Worm (Caenorhabditis elegans): Measurements from ENCODE around the gene mboa-2.

The mboa-2 gene

ce11 chrV:11082964-11083363 is 39.3 kb downstream of the mboa-2 start:
- TF ChIP-seq tbx-11 (GFP tag; IDR thresholded peaks at IDR 0.05) (no peak), F13C5.2 (tag; optimal IDR thresholded peaks at IDR 0.05) (no peak), hmg-4 (GFP tag; optimal IDR thresholded peaks at IDR 0.05) (no peak), tbx-37 (GFP tag; conservative IDR thresholded peaks at IDR 0.05) (no peak), sea-1 (GFP tag; conservative IDR thresholded peaks at IDR 0.05) (no peak), hnd-1 (tag; optimal IDR thresholded peaks at IDR 0.05) (no peak), ceh-36 (tag; optimal IDR thresholded peaks at IDR 0.05) (no peak), B0310.2 (tag; optimal IDR thresholded peaks at IDR 0.05) (no peak), ama-1 (optimal IDR thresholded peaks at IDR 0.05) (no peak), hmbx-1 (tag; optimal IDR thresholded peaks at IDR 0.05) (no peak), ets-7 (tag; optimal IDR thresholded peaks at IDR 0.05) (no peak), tra-4 (tag; optimal IDR thresholded peaks at IDR 0.05) (no peak), scrt-1 (GFP tag; IDR thresholded peaks at IDR 0.05) (no peak)

- TF ChIP-seq aly-1 (tag; optimal IDR thresholded peaks at IDR 0.05) (no peak), ceh-13 (GFP tag; optimal IDR thresholded peaks at IDR 0.05) (no peak), hmbx-1 (tag; optimal IDR thresholded peaks at IDR 0.05) (no peak), flt-1 (GFP tag; IDR thresholded peaks at IDR 0.05) (no peak), ets-7 (tag; optimal IDR thresholded peaks at IDR 0.05) (no peak), scrt-1 (GFP tag; IDR thresholded peaks at IDR 0.05) (no peak)
Observed at ce11 chrV:11082475-11082874, 39.8 kb downstream of the mboa-2 start.

ce11 chrV:11080345-11081102 is 41.8 kb downstream of the mboa-2 start, which contains the start of gene act-1:
Gene act-1 (plus strand): TSS chrV:11081052.
- TF ChIP-seq flt-1 (GFP tag; IDR thresholded peaks at IDR 0.05), result 0 out of 2 replicates have a peak, but pooled peaks have one; percentile 37
- TF ChIP-seq ama-1 (optimal IDR thresholded peaks at IDR 0.05), result no peak
- TF ChIP-seq scrt-1 (GFP tag; IDR thresholded peaks at IDR 0.05), result no peak
- peak; percentile 73 for TF ChIP-seq hmg-4 (GFP tag; optimal IDR thresholded peaks at IDR 0.05)
- TF ChIP-seq ets-7 (tag; optimal IDR thresholded peaks at IDR 0.05), result no peak
- TF ChIP-seq pes-1 (GFP tag; IDR thresholded peaks at IDR 0.05), result peak; percentile 10; the same call in 1 of the 2 replicates
- TF ChIP-seq sea-1 (GFP tag; conservative IDR thresholded peaks at IDR 0.05), result no peak
- TF ChIP-seq hnd-1 (tag; optimal IDR thresholded peaks at IDR 0.05), result no peak
- no peak for TF ChIP-seq tbx-37 (GFP tag; conservative IDR thresholded peaks at IDR 0.05)
- TF ChIP-seq F13C5.2 (tag; optimal IDR thresholded peaks at IDR 0.05), result peak; percentile 26
- TF ChIP-seq ceh-36 (tag; optimal IDR thresholded peaks at IDR 0.05), result no peak

ce11 chrV:11078874-11079273 is 43.4 kb downstream of the mboa-2 start:
- TF ChIP-seq aly-1 (tag; optimal IDR thresholded peaks at IDR 0.05) (no peak), pes-1 (GFP tag; IDR thresholded peaks at IDR 0.05) (no peak), ets-7 (tag; optimal IDR thresholded peaks at IDR 0.05) (no peak), flt-1 (GFP tag; IDR thresholded peaks at IDR 0.05) (no peak), tbx-11 (GFP tag; IDR thresholded peaks at IDR 0.05) (no peak), hnd-1 (tag; optimal IDR thresholded peaks at IDR 0.05) (no peak), B0310.2 (tag; optimal IDR thresholded peaks at IDR 0.05) (no peak), sea-1 (GFP tag; conservative IDR thresholded peaks at IDR 0.05) (no peak), scrt-1 (GFP tag; IDR thresholded peaks at IDR 0.05) (no peak), hmbx-1 (tag; optimal IDR thresholded peaks at IDR 0.05) (no peak), ceh-13 (GFP tag; optimal IDR thresholded peaks at IDR 0.05) (no peak), tra-4 (tag; optimal IDR thresholded peaks at IDR 0.05) (no peak), F13C5.2 (tag; optimal IDR thresholded peaks at IDR 0.05) (no peak), tbx-37 (GFP tag; conservative IDR thresholded peaks at IDR 0.05) (no peak), ceh-36 (tag; optimal IDR thresholded peaks at IDR 0.05) (no peak)

ce11 chrV:11078104-11078724 is 44.1 kb downstream of the mboa-2 start, which contains the start of gene act-2:
Gene act-2 (minus strand): TSS chrV:11078154.
- TF ChIP-seq tra-4 (tag; optimal IDR thresholded peaks at IDR 0.05) (no peak), B0310.2 (tag; optimal IDR thresholded peaks at IDR 0.05) (peak; percentile 38)

ce11 chrV:11076403-11076802 is 45.9 kb downstream of the mboa-2 start:
- TF ChIP-seq hnd-1 (tag; optimal IDR thresholded peaks at IDR 0.05) (no peak), tra-4 (tag; optimal IDR thresholded peaks at IDR 0.05) (no peak), ama-1 (optimal IDR thresholded peaks at IDR 0.05) (no peak), tbx-11 (GFP tag; IDR thresholded peaks at IDR 0.05) (no peak), ceh-13 (GFP tag; optimal IDR thresholded peaks at IDR 0.05) (no peak), B0310.2 (tag; optimal IDR thresholded peaks at IDR 0.05) (no peak), aly-1 (tag; optimal IDR thresholded peaks at IDR 0.05) (no peak), ceh-36 (tag; optimal IDR thresholded peaks at IDR 0.05) (no peak), hmbx-1 (tag; optimal IDR thresholded peaks at IDR 0.05) (no peak), sea-1 (GFP tag; conservative IDR thresholded peaks at IDR 0.05) (no peak)

- TF ChIP-seq sea-1 (GFP tag; conservative IDR thresholded peaks at IDR 0.05), result no peak
Observed at ce11 chrV:11076028-11076402, 46.3 kb downstream of the mboa-2 start.
